Worm (Caenorhabditis elegans): Measurements from ENCODE around the gene glit-1.
A peak's percentile ranks its signal among the peaks of the same experiment; 100 is the strongest.

Gene glit-1

ce11 chrX:4705666-4706065 is 6.4 kb upstream of the glit-1 start:
- TF ChIP-seq egl-5 (tag; optimal IDR thresholded peaks at IDR 0.05) (no peak), nhr-43 (tag; optimal IDR thresholded peaks at IDR 0.05; ENCODE audit: poor library complexity, severe bottlenecking) (no peak), nhr-76 (tag; optimal IDR thresholded peaks at IDR 0.05) (no peak), elt-1 (tag; optimal IDR thresholded peaks at IDR 0.05) (peak; percentile 39)

ce11 chrX:4706755-4707226 is 5.3 kb upstream of the glit-1 start, which contains the start of gene dhhc-10:
dhhc-10 (plus strand) TSS chrX:4707176.
- TF ChIP-seq nhr-67 (tag; optimal IDR thresholded peaks at IDR 0.05): no peak
- no peak for TF ChIP-seq ceh-9 (tag; optimal IDR thresholded peaks at IDR 0.05)
- peak; percentile 48 for TF ChIP-seq nfya-1 (tag; optimal IDR thresholded peaks at IDR 0.05; ENCODE audit: insufficient read depth)
- TF ChIP-seq snpc-4 (tag; optimal IDR thresholded peaks at IDR 0.05): peak; percentile 27
- TF ChIP-seq elt-2 (tag; optimal IDR thresholded peaks at IDR 0.05): peak; percentile 88
- TF ChIP-seq unc-62 (GFP tag; optimal IDR thresholded peaks at IDR 0.05): no peak
- peak; percentile 3 for TF ChIP-seq nhr-43 (tag; optimal IDR thresholded peaks at IDR 0.05; ENCODE audit: poor library complexity, severe bottlenecking)
- no peak for TF ChIP-seq R02D3.7 (tag; optimal IDR thresholded peaks at IDR 0.05)
- no peak for TF ChIP-seq ama-1 (optimal IDR thresholded peaks at IDR 0.05)
- peak; percentile 5 for TF ChIP-seq lin-39 (tag; optimal IDR thresholded peaks at IDR 0.05)
- TF ChIP-seq fkh-10 (GFP tag; optimal IDR thresholded peaks at IDR 0.05): no peak
- peak; percentile 62 for TF ChIP-seq pqm-1 (tag; optimal IDR thresholded peaks at IDR 0.05)
- TF ChIP-seq ceh-28 (tag; optimal IDR thresholded peaks at IDR 0.05): no peak
- TF ChIP-seq pha-4 (tag; optimal IDR thresholded peaks at IDR 0.05): peak; percentile 93
- TF ChIP-seq nhr-11 (tag; optimal IDR thresholded peaks at IDR 0.05): no peak
- TF ChIP-seq eor-1 (tag; optimal IDR thresholded peaks at IDR 0.05): no peak
- TF ChIP-seq hmg-11 (tag; optimal IDR thresholded peaks at IDR 0.05): peak; percentile 17
- no peak for TF ChIP-seq fos-1 (tag; optimal IDR thresholded peaks at IDR 0.05)
- no peak for TF ChIP-seq mdl-1 (tag; optimal IDR thresholded peaks at IDR 0.05)
- TF ChIP-seq lin-15B (tag; optimal IDR thresholded peaks at IDR 0.05): peak; percentile 41
- TF ChIP-seq jun-1 (tag; optimal IDR thresholded peaks at IDR 0.05): peak; percentile 61
- peak; percentile 32 for TF ChIP-seq lsy-12 (tag; optimal IDR thresholded peaks at IDR 0.05)
- no peak for TF ChIP-seq ztf-4 (tag; optimal IDR thresholded peaks at IDR 0.05)
- TF ChIP-seq unc-39 (tag; optimal IDR thresholded peaks at IDR 0.05): no peak
- TF ChIP-seq skn-1 (tag; optimal IDR thresholded peaks at IDR 0.05): peak; percentile 52

ce11 chrX:4715107-4715506 is 3.0 kb downstream of the glit-1 start, which contains the start of gene rpl-25.1:
rpl-25.1 (plus strand) TSS chrX:4715178.
- TF ChIP-seq lsy-12 (tag; optimal IDR thresholded peaks at IDR 0.05): no peak
- TF ChIP-seq daf-12 (tag; optimal IDR thresholded peaks at IDR 0.05): no peak
- no peak for TF ChIP-seq lin-15B (tag; optimal IDR thresholded peaks at IDR 0.05)
- TF ChIP-seq nhr-28 (tag; optimal IDR thresholded peaks at IDR 0.05): no peak
- no peak for TF ChIP-seq nfya-1 (tag; optimal IDR thresholded peaks at IDR 0.05; ENCODE audit: insufficient read depth)
- TF ChIP-seq ztf-4 (tag; optimal IDR thresholded peaks at IDR 0.05): no peak
- no peak for TF ChIP-seq eor-1 (tag; optimal IDR thresholded peaks at IDR 0.05)

DNA sequence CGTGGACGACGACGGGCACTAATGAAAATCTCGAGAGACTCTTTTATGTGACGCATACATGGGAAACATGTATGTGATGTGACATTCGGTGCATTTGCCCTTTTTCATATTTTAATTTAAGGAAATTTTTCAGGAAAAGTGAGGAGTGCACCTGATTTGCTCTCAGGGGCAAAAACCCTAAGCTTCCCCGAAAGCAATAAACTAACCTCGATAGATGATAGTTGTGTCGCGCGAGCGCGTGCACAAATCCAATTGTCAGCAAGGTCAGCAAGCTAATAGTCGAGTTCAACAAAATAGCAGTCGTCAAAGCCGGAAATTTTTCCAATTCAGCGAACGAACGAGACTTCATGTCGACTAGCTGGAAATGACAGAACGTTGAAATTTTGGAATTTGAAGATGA is 6.0 kb downstream of the glit-1 start:
- TF ChIP-seq elt-3 (tag; optimal IDR thresholded peaks at IDR 0.05): no peak
- TF ChIP-seq fkh-10 (GFP tag; optimal IDR thresholded peaks at IDR 0.05): peak; percentile 64

ce11 chrX:4720603-4721529 is 8.8 kb downstream of the glit-1 start, which contains the start of gene F55D10.4:
F55D10.4 (minus strand) TSS chrX:4720653.
- TF ChIP-seq ama-1 (optimal IDR thresholded peaks at IDR 0.05) (no peak), nhr-25 (tag; optimal IDR thresholded peaks at IDR 0.05) (no peak), hmg-11 (tag; optimal IDR thresholded peaks at IDR 0.05) (peak; percentile 6), nfya-1 (tag; optimal IDR thresholded peaks at IDR 0.05; ENCODE audit: insufficient read depth) (peak; percentile 12)
